Worm (Caenorhabditis elegans): ENCODE data around the gene ZK809.9.

DNA sequence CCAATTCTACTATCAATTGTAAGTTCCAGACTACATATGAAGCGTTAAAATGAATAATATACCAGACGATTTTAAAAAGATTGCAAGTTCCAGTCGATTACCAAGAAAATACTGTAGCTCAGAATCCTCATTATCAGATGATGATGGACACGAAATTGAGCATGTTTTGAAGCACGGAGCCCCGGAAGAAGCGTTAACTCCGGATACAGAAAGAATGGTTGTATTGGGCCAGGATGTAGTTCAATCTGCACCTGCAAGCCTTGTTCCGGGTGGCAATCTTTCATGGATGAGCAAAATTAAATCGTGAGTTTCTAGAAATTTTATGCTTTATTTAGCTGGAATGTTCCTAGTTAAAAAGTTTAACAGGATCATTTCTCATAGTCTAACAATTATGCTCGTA, 2.9 kb downstream of the ZK809.9 start, which contains the start of gene atg-4.2:
- TF ChIP-seq fkh-10 (GFP tag; optimal IDR thresholded peaks at IDR 0.05) (no peak), C08G9.2 (tag; optimal IDR thresholded peaks at IDR 0.05) (no peak), unc-86 (tag; optimal IDR thresholded peaks at IDR 0.05) (no peak), nfya-1 (tag; optimal IDR thresholded peaks at IDR 0.05) (no peak), hlh-13 (GFP tag; optimal IDR thresholded peaks at IDR 0.05) (no peak), unc-42 (tag; optimal IDR thresholded peaks at IDR 0.05) (no peak), ttx-3 (tag; optimal IDR thresholded peaks at IDR 0.05) (no peak), npax-4 (tag; optimal IDR thresholded peaks at IDR 0.05) (no peak), hlh-30 (tag; optimal IDR thresholded peaks at IDR 0.05; ENCODE audit: insufficient read depth) (no peak), ama-1 (optimal IDR thresholded peaks at IDR 0.05) (no peak), che-1 (tag; optimal IDR thresholded peaks at IDR 0.05) (no peak), ceh-48 (tag; optimal IDR thresholded peaks at IDR 0.05) (no peak), odd-2 (tag; optimal IDR thresholded peaks at IDR 0.05) (no peak), zip-5 (tag; optimal IDR thresholded peaks at IDR 0.05) (no peak)

All from whole organism, late embryonic.